Fruit fly (Drosophila melanogaster) whole organism, embryonic: ENCODE results near the gene Arp3.
A peak's percentile ranks its signal among the peaks of the same experiment; 100 is the strongest.

Experiments
- Aef1 ChIP-seq: fragments of 200-800 bp; sonication (Bioruptor generic); IDR thresholded peaks from 3 replicates; pipeline ENCODE4 v1.3.6; 2022; ENCODE audit warnings: missing biosample characterization, missing genetic modification characterization
- Antp ChIP-seq: fragments of 200-800 bp; sonication (Bioruptor generic); optimal IDR thresholded peaks from 3 replicates; lab custom pipeline; 2016; ENCODE audit warnings: missing biosample characterization, missing genetic modification characterization
- Asciz ChIP-seq: fragments of 200-800 bp; sonication (Bioruptor generic); optimal IDR thresholded peaks from 2 replicates; lab custom pipeline; 2017; ENCODE audit warnings: missing biosample characterization, mild to moderate bottlenecking, missing genetic modification characterization, missing genetic modification reagents
- Bdp1 ChIP-seq: fragments of 200-800 bp; sonication (Bioruptor generic); optimal IDR thresholded peaks from 3 replicates; lab custom pipeline; 2016; ENCODE audit warnings: missing biosample characterization, missing genetic modification characterization
- Blimp-1 ChIP-seq: fragments of 200-800 bp; sonication (Bioruptor generic); optimal IDR thresholded peaks from 3 replicates; lab custom pipeline; 2018; ENCODE audit warnings: missing biosample characterization, missing genetic modification characterization, mild to moderate bottlenecking, moderate library complexity, missing genetic modification reagents
- CG1602 ChIP-seq: fragments of 200-800 bp; sonication (Bioruptor generic); optimal IDR thresholded peaks from 3 replicates; lab custom pipeline; 2016; ENCODE audit warnings: missing biosample characterization, missing genetic modification characterization
- CG17568 ChIP-seq: fragments of 200-800 bp; sonication (Bioruptor generic); optimal IDR thresholded peaks from 2 replicates; lab custom pipeline; 2018; ENCODE audit warnings: missing biosample characterization, mild to moderate bottlenecking, missing genetic modification characterization, moderate library complexity
- CG17912 ChIP-seq: fragments of 200-800 bp; sonication (Bioruptor generic); optimal IDR thresholded peaks from 2 replicates; lab custom pipeline; 2018; ENCODE audit warnings: missing biosample characterization, mild to moderate bottlenecking, missing genetic modification characterization
- CG1792 ChIP-seq: fragments of 200-800 bp; sonication (Bioruptor generic); optimal IDR thresholded peaks from 2 replicates; lab custom pipeline; 2016; ENCODE audit warnings: missing biosample characterization, missing genetic modification characterization
- CG2678 ChIP-seq: fragments of 200-800 bp; sonication (Bioruptor generic); optimal IDR thresholded peaks from 3 replicates; lab custom pipeline; 2019; ENCODE audit warnings: missing biosample characterization, mild to moderate bottlenecking, missing genetic modification characterization, moderate library complexity
- CG30431 ChIP-seq: fragments of 200-800 bp; sonication (Bioruptor generic); optimal IDR thresholded peaks from 2 replicates; lab custom pipeline; 2017; ENCODE audit warnings: missing biosample characterization, missing genetic modification characterization
- CG31441 ChIP-seq: fragments of 200-800 bp; sonication (Bioruptor generic); IDR thresholded peaks from 2 replicates; pipeline ENCODE4 v1.3.6; 2022; ENCODE audit warnings: missing biosample characterization, missing genetic modification characterization
- CG34376 ChIP-seq: fragments of 200-800 bp; sonication (Bioruptor generic); optimal IDR thresholded peaks from 2 replicates; lab custom pipeline; 2018; ENCODE audit warnings: missing biosample characterization, mild to moderate bottlenecking, missing genetic modification characterization
- CG3838 ChIP-seq: fragments of 200-800 bp; sonication (Bioruptor generic); optimal IDR thresholded peaks from 3 replicates; lab custom pipeline; 2016; ENCODE audit warnings: missing biosample characterization, missing genetic modification characterization
- CG6654 ChIP-seq: fragments of 200-800 bp; sonication (Bioruptor generic); optimal IDR thresholded peaks from 2 replicates; lab custom pipeline; 2017; ENCODE audit warnings: missing biosample characterization, mild to moderate bottlenecking, missing genetic modification characterization
- CG6791 ChIP-seq: fragments of 200-800 bp; sonication (Bioruptor generic); IDR thresholded peaks from 3 replicates; pipeline ENCODE4 v1.3.6; 2022; ENCODE audit warnings: missing biosample characterization, missing genetic modification characterization; ENCODE audit not compliant: partially characterized antibody
- CG7786 ChIP-seq: fragments of 200-800 bp; sonication (Bioruptor generic); optimal IDR thresholded peaks from 2 replicates; lab custom pipeline; 2016; ENCODE audit warnings: missing biosample characterization, missing genetic modification characterization
- CG7963 ChIP-seq: fragments of 200-800 bp; sonication (Bioruptor generic); IDR thresholded peaks from 3 replicates; pipeline ENCODE4 v1.3.6; 2022; ENCODE audit warnings: missing biosample characterization, missing genetic modification characterization; ENCODE audit not compliant: partially characterized antibody
- CTCF ChIP-seq: fragments of 200-800 bp; sonication (Bioruptor generic); optimal IDR thresholded peaks from 2 replicates; lab custom pipeline; 2017; ENCODE audit warnings: missing biosample characterization, mild to moderate bottlenecking, missing genetic modification characterization, moderate library complexity
- Camta ChIP-seq: fragments of 200-800 bp; sonication (Bioruptor generic); optimal IDR thresholded peaks from 2 replicates; lab custom pipeline; 2016; ENCODE audit warnings: missing biosample characterization, missing genetic modification characterization
- Dad ChIP-seq: fragments of 200-800 bp; sonication (Bioruptor generic); optimal IDR thresholded peaks from 3 replicates; lab custom pipeline; 2016; ENCODE audit warnings: missing biosample characterization, missing genetic modification characterization
- Dfd ChIP-seq, 2 experiments: fragments of >200 bp; optimal IDR thresholded peaks; 2 replicates each; lab custom pipeline; 2017; ENCODE audit warnings: missing biosample characterization in 2 of 2, missing genetic modification characterization in 2 of 2
- Dip3 ChIP-seq: fragments of 200-800 bp; sonication (Bioruptor generic); optimal IDR thresholded peaks from 3 replicates; lab custom pipeline; 2016; ENCODE audit warnings: missing biosample characterization, missing genetic modification characterization
- Eip74EF ChIP-seq, 2 experiments: fragments of 200-800 bp in 1 of 2; fragments of >200 bp in 1 of 2; sonication (Bioruptor generic) in 1 of 2; optimal IDR thresholded peaks; 2 replicates each; lab custom pipeline; 2017 to 2019; ENCODE audit warnings: missing biosample characterization in 2 of 2, missing genetic modification characterization in 2 of 2, mild to moderate bottlenecking in 1 of 2, moderate library complexity in 1 of 2
- GATAe ChIP-seq: fragments of 200-800 bp; sonication (Bioruptor generic); conservative IDR thresholded peaks from 2 replicates; pipeline ENCODE4 v1.3.6; 2022; ENCODE audit warnings: missing biosample characterization, missing genetic modification characterization
- Gug ChIP-seq: fragments of 200-800 bp; sonication (Bioruptor generic); IDR thresholded peaks from 4 replicates; pipeline ENCODE4 v1.3.6; 2022; ENCODE audit warnings: missing biosample characterization, missing genetic modification characterization
- HmgD ChIP-seq: fragments of 200-800 bp; sonication (Bioruptor generic); optimal IDR thresholded peaks from 3 replicates; lab custom pipeline; 2016; ENCODE audit warnings: missing biosample characterization, missing genetic modification characterization
- Hmr ChIP-seq: fragments of 200-800 bp; sonication (Bioruptor generic); optimal IDR thresholded peaks from 3 replicates; lab custom pipeline; 2017; ENCODE audit warnings: mild to moderate bottlenecking, missing biosample characterization, missing genetic modification reagents, missing genetic modification characterization
- NC2α ChIP-seq: fragments of 200-800 bp; sonication (Bioruptor generic); optimal IDR thresholded peaks from 2 replicates; lab custom pipeline; 2016; ENCODE audit warnings: missing biosample characterization, missing genetic modification characterization
- Oli ChIP-seq: fragments of 200-800 bp; sonication (Bioruptor generic); optimal IDR thresholded peaks from 2 replicates; lab custom pipeline; 2018; ENCODE audit warnings: missing biosample characterization, mild to moderate bottlenecking, missing genetic modification characterization, moderate library complexity
- Rx ChIP-seq: fragments of 200-800 bp; sonication (Bioruptor generic); IDR thresholded peaks from 2 replicates; pipeline ENCODE4 v1.3.6; 2022; ENCODE audit warnings: missing biosample characterization, missing genetic modification characterization
- Sin3A ChIP-seq: fragments of >200 bp; optimal IDR thresholded peaks from 2 replicates; lab custom pipeline; 2018
- TFAM ChIP-seq: fragments of 200-800 bp; sonication (Bioruptor generic); optimal IDR thresholded peaks from 2 replicates; lab custom pipeline; 2017; ENCODE audit warnings: missing biosample characterization, missing genetic modification characterization, inconsistent platforms
- Xrp1 ChIP-seq: fragments of 200-800 bp; sonication (Bioruptor generic); IDR thresholded peaks from 2 replicates; pipeline ENCODE4 v1.3.6; 2022; ENCODE audit warnings: missing biosample characterization, missing genetic modification characterization
- ac ChIP-seq: fragments of 200-800 bp; sonication (Bioruptor generic); optimal IDR thresholded peaks from 3 replicates; lab custom pipeline; 2017; ENCODE audit warnings: missing biosample characterization, mild to moderate bottlenecking, missing genetic modification characterization
- ato ChIP-seq: fragments of 200-800 bp; sonication (Bioruptor generic); IDR thresholded peaks from 2 replicates; pipeline ENCODE4 v1.3.6; 2022; ENCODE audit warnings: missing biosample characterization, missing genetic modification characterization; ENCODE audit not compliant: partially characterized antibody
- bigmax ChIP-seq: fragments of 200-800 bp; sonication (Bioruptor generic); optimal IDR thresholded peaks from 2 replicates; lab custom pipeline; 2018; ENCODE audit warnings: missing biosample characterization, mild to moderate bottlenecking, missing genetic modification characterization
- bowl ChIP-seq: fragments of 200-800 bp; sonication (Bioruptor generic); IDR thresholded peaks from 2 replicates; pipeline ENCODE4 v1.3.6; 2022; ENCODE audit warnings: missing biosample characterization, missing genetic modification characterization
- bsh ChIP-seq, 2 experiments: fragments of 200-800 bp; sonication (Bioruptor generic); optimal IDR thresholded peaks; 2 replicates each; lab custom pipeline; 2017 to 2018; ENCODE audit warnings: mild to moderate bottlenecking in 2 of 2, missing biosample characterization in 2 of 2, missing genetic modification characterization in 2 of 2, moderate library complexity in 1 of 2
- cas ChIP-seq: fragments of 200-800 bp; sonication (Bioruptor generic); IDR thresholded peaks from 2 replicates; pipeline ENCODE4 v1.3.6; 2022; ENCODE audit warnings: missing biosample characterization, missing genetic modification characterization
- corto ChIP-seq: fragments of 200-800 bp; sonication (Bioruptor generic); optimal IDR thresholded peaks from 2 replicates; lab custom pipeline; 2016; ENCODE audit warnings: missing biosample characterization, mild to moderate bottlenecking, missing genetic modification characterization, moderate library complexity
- disco-r ChIP-seq: fragments of 200-800 bp; sonication (Bioruptor generic); optimal IDR thresholded peaks from 2 replicates; lab custom pipeline; 2016; ENCODE audit warnings: missing biosample characterization, missing genetic modification characterization
- eve ChIP-seq, 2 experiments: fragments of >200 bp; optimal IDR thresholded peaks; 2 replicates each; lab custom pipeline; 2017; ENCODE audit warnings: missing biosample characterization in 2 of 2, missing genetic modification characterization in 2 of 2
- fd102C ChIP-seq: fragments of 200-800 bp; sonication (Bioruptor generic); optimal IDR thresholded peaks from 2 replicates; lab custom pipeline; 2018; ENCODE audit warnings: missing biosample characterization, mild to moderate bottlenecking, missing genetic modification characterization, moderate library complexity
- gsb ChIP-seq: fragments of 200-800 bp; sonication (Bioruptor generic); IDR thresholded peaks from 2 replicates; pipeline ENCODE4 v1.3.6; 2022; ENCODE audit warnings: missing biosample characterization, missing genetic modification characterization
- lbe ChIP-seq: fragments of 200-800 bp; sonication (Bioruptor generic); optimal IDR thresholded peaks from 2 replicates; lab custom pipeline; 2016; ENCODE audit warnings: missing biosample characterization, mild to moderate bottlenecking, missing genetic modification characterization
- repo ChIP-seq: fragments of 200-800 bp; sonication (Bioruptor generic); optimal IDR thresholded peaks from 2 replicates; lab custom pipeline; 2016; ENCODE audit warnings: missing biosample characterization, missing genetic modification characterization
- sima ChIP-seq: fragments of 200-800 bp; sonication (Bioruptor generic); optimal IDR thresholded peaks from 2 replicates; lab custom pipeline; 2016; ENCODE audit warnings: missing biosample characterization, missing genetic modification characterization
- so ChIP-seq: fragments of 200-800 bp; sonication (Bioruptor generic); IDR thresholded peaks from 3 replicates; pipeline ENCODE4 v1.3.6; 2022; ENCODE audit warnings: missing biosample characterization, missing genetic modification characterization
- tup ChIP-seq: fragments of 200-800 bp; sonication (Bioruptor generic); optimal IDR thresholded peaks from 2 replicates; lab custom pipeline; 2016; ENCODE audit warnings: missing biosample characterization, mild to moderate bottlenecking, missing genetic modification characterization, moderate library complexity
- unpg ChIP-seq: fragments of 200-800 bp; sonication (Bioruptor generic); optimal IDR thresholded peaks from 3 replicates; lab custom pipeline; 2018; ENCODE audit warnings: missing biosample characterization, mild to moderate bottlenecking, missing genetic modification characterization, moderate library complexity
- yki ChIP-seq: fragments of >200 bp; optimal IDR thresholded peaks from 3 replicates; lab custom pipeline; 2018

Gene Arp3

dm6 chr3L:8072720-8073119 is 43.0 kb downstream of the Arp3 start (continued):
- TF ChIP-seq CG1602, result peak; percentile 15
- TF ChIP-seq TFAM, result no peak
- TF ChIP-seq bsh (GFP tag; optimal IDR thresholded peaks at IDR 0.05; lab: Kevin White, UChicago), result peak in 1 of 2 experiments; percentile 28
- no peak for TF ChIP-seq GATAe (GFP tag; lab: Robert Waterston, UW)
- TF ChIP-seq Gug (GFP tag; lab: Robert Waterston, UW), result 0 out of 4 replicates have a peak, but pooled peaks have one; percentile 3
- no peak for TF ChIP-seq CG7786 (GFP tag; lab: Kevin White, UChicago)
- TF ChIP-seq gsb, result peak; percentile 51; the same call in 1 of the 2 replicates
- TF ChIP-seq so (GFP tag; lab: Robert Waterston, UW), result no peak
- TF ChIP-seq CG1792, result peak; percentile 19
- peak in 1 of 2 experiments; percentile 54 for TF ChIP-seq eve (GFP tag; optimal IDR thresholded peaks at IDR 0.05; lab: Kevin White, UChicago)
- no peak for TF ChIP-seq Dfd (GFP tag; optimal IDR thresholded peaks at IDR 0.05; lab: Kevin White, UChicago)
- no peak for TF ChIP-seq yki (lab: Kevin White, UChicago)
- TF ChIP-seq CG6791 (GFP tag; lab: Robert Waterston, UW), result no peak
- peak; percentile 37 for TF ChIP-seq lbe (GFP tag; lab: Kevin White, UChicago)
- TF ChIP-seq bigmax (GFP tag; lab: Kevin White, UChicago), result no peak
- TF ChIP-seq tup (GFP tag; lab: Kevin White, UChicago), result no peak
- TF ChIP-seq CG2678, result peak; percentile 88
- TF ChIP-seq CTCF (GFP tag; lab: Kevin White, UChicago), result peak; percentile 24
- no peak for TF ChIP-seq Oli (tag; lab: Kevin White, UChicago)
- TF ChIP-seq ac (GFP tag; lab: Kevin White, UChicago), result no peak
- TF ChIP-seq repo (GFP tag; lab: Kevin White, UChicago), result no peak
- no peak for TF ChIP-seq fd102C
- peak; percentile 74 for TF ChIP-seq Xrp1
- TF ChIP-seq corto (GFP tag; lab: Kevin White, UChicago), result no peak
- peak; percentile 54 for TF ChIP-seq Rx
- peak; percentile 56; the same call in 2 of the 3 replicates for TF ChIP-seq Aef1 (GFP tag; lab: Robert Waterston, UW)
- peak; percentile 37 for TF ChIP-seq unpg (GFP tag; lab: Kevin White, UChicago)
- TF ChIP-seq Camta (GFP tag; lab: Kevin White, UChicago), result no peak
- TF ChIP-seq CG3838 (GFP tag; lab: Kevin White, UChicago), result no peak
- peak; percentile 40 for TF ChIP-seq CG6654 (GFP tag; lab: Kevin White, UChicago)
- no peak for TF ChIP-seq disco-r (GFP tag; lab: Kevin White, UChicago)
- no peak for TF ChIP-seq ato
- TF ChIP-seq Hmr, result peak; percentile 36
- no peak for TF ChIP-seq bowl (GFP tag; lab: Robert Waterston, UW)
- TF ChIP-seq sima, result no peak
- peak; percentile 25 for TF ChIP-seq CG34376 (GFP tag; lab: Kevin White, UChicago)
- TF ChIP-seq Eip74EF (GFP tag; optimal IDR thresholded peaks at IDR 0.05; lab: Kevin White, UChicago), result peak in 1 of 2 experiments; percentile 69
- peak; percentile 77 for TF ChIP-seq Asciz
- TF ChIP-seq HmgD (GFP tag; lab: Kevin White, UChicago), result no peak
- TF ChIP-seq Dad, result peak; percentile 58
- TF ChIP-seq Bdp1 (GFP tag; lab: Kevin White, UChicago), result no peak
- no peak for TF ChIP-seq Sin3A (lab: Kevin White, UChicago)
- peak; percentile 82 for TF ChIP-seq Blimp-1 (GFP tag; lab: Kevin White, UChicago)
- TF ChIP-seq Dip3 (GFP tag; lab: Kevin White, UChicago), result peak; percentile 30
- TF ChIP-seq NC2α, result no peak
- TF ChIP-seq CG30431 (GFP tag; lab: Kevin White, UChicago), result no peak
- no peak for TF ChIP-seq CG17912
- peak; percentile 59 for TF ChIP-seq Antp (GFP tag; lab: Kevin White, UChicago)
- TF ChIP-seq CG17568 (GFP tag; lab: Kevin White, UChicago), result no peak
- TF ChIP-seq cas, result 0 out of 2 replicates have a peak, but pooled peaks have one; percentile 42
- peak; percentile 76 for TF ChIP-seq CG31441
- TF ChIP-seq CG7963, result no peak
